Worm (Caenorhabditis elegans) whole organism, L1 larva: ENCODE data around the gene F59A7.14.

Experiments
- ceh-82 ChIP-seq, 3 experiments: fragments of 150-350 bp in 1 of 3; sonication (generic microtip) in 2 of 3; optimal IDR thresholded peaks; 2 replicates each; lab custom pipeline; 2014 to 2017; ENCODE audit warnings: missing biosample characterization in 3 of 3, missing genetic modification characterization in 3 of 3
- ces-1 ChIP-seq: fragments of 150-350 bp; optimal IDR thresholded peaks from 2 replicates; lab custom pipeline; 2014; ENCODE audit warnings: missing biosample characterization, missing genetic modification reagents, missing genetic modification characterization
- lin-15B ChIP-seq: fragments of 150-350 bp; sonication (generic microtip); optimal IDR thresholded peaks from 3 replicates; lab custom pipeline; 2014; ENCODE audit warnings: missing biosample characterization, missing genetic modification characterization
- nhr-90 ChIP-seq: sonication (generic microtip); optimal IDR thresholded peaks from 2 replicates; lab custom pipeline; 2016; ENCODE audit warnings: mild to moderate bottlenecking, missing genetic modification characterization, missing compliant biosample characterization; ENCODE audit not compliant: poor library complexity
- sptf-1 ChIP-seq: fragments of 150-350 bp; optimal IDR thresholded peaks from 2 replicates; lab custom pipeline; 2014; ENCODE audit warnings: missing biosample characterization, missing genetic modification characterization

DNA sequence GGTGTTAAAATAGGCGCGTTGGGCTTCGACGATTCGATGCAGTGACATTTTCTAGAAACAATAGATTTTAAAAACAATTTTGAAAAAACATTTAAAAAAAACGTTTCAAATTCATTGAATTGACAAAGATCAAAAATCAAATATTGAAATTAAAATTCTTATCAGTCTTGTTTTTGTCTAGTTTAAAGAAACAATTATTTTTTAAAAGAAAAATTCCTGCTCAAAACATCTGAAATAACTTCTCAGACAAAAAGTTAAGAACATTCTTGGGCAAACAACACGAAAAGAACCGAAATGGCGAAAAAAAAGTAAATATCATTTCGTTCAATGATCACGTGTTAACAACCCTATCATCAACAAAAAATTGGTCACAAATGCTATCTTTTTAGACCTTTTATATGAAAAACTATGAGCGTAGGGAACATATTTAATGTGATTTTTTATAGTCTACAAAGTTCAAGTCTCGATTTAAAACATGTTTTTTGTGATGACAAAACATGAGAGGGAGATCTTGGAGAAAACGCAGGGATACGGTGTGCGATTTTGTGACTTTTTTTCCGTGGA lies 19.2 kb upstream of the F59A7.14 start, which contains the start of gene alh-5:
- TF ChIP-seq sptf-1 (tag; lab: Kevin White, UChicago) (no peak), ceh-82 (tag; optimal IDR thresholded peaks at IDR 0.05; lab: Kevin White, UChicago) (no peak), nhr-90 (tag; lab: Kevin White, UChicago) (peak; percentile 40), ces-1 (GFP tag; lab: Kevin White, UChicago) (no peak), lin-15B (tag; lab: Kevin White, UChicago) (no peak)
